Worm (Caenorhabditis elegans) whole organism, midembryonic: ENCODE data around the gene srab-21.
"Not testable (repeated sequence)": the region's sequence is repeated elsewhere in the genome, so short reads cannot be mapped to it uniquely, and the experiment has no call there.

Experiments
- T22C8.4 ChIP-seq: fragments of 200-800 bp; sonication (Bioruptor generic); IDR thresholded peaks from 2 replicates; pipeline ENCODE4 v1.3.6; 2022; ENCODE audit warnings: missing genetic modification characterization, missing compliant biosample characterization
- cog-1 ChIP-seq: sonication (generic microtip); optimal IDR thresholded peaks from 2 replicates; lab custom pipeline; 2016; ENCODE audit warnings: missing genetic modification characterization, missing compliant biosample characterization
- flt-1 ChIP-seq: fragments of 200-800 bp; sonication (Bioruptor generic); IDR thresholded peaks from 2 replicates; pipeline ENCODE4 v1.3.6; 2022; ENCODE audit warnings: missing genetic modification characterization, missing compliant biosample characterization
- klf-2 ChIP-seq: fragments of 200-800 bp; sonication (Bioruptor generic); conservative IDR thresholded peaks from 2 replicates; pipeline ENCODE4 v1.3.6; 2022; ENCODE audit warnings: missing genetic modification reagents, missing genetic modification characterization, missing compliant biosample characterization
- med-1 ChIP-seq: sonication (generic microtip); optimal IDR thresholded peaks from 2 replicates; lab custom pipeline; 2017; ENCODE audit warnings: missing genetic modification characterization, mild to moderate bottlenecking, missing compliant biosample characterization, antibody characterized with exemption, missing genetic modification reagents; ENCODE audit not compliant: insufficient read depth
- ref-1 ChIP-seq: fragments of 200-800 bp; sonication (Bioruptor generic); conservative IDR thresholded peaks from 2 replicates; pipeline ENCODE4 v1.3.6; 2022; ENCODE audit warnings: missing genetic modification reagents, missing genetic modification characterization, missing compliant biosample characterization
- tab-1 ChIP-seq: fragments of 200-800 bp; sonication (Bioruptor generic); IDR thresholded peaks from 2 replicates; pipeline ENCODE4 v1.3.6; 2022; ENCODE audit warnings: missing genetic modification characterization, missing compliant biosample characterization
- ztf-23 ChIP-seq: fragments of 200-800 bp; sonication (Bioruptor generic); IDR thresholded peaks from 2 replicates; pipeline ENCODE4 v1.3.6; 2022; ENCODE audit warnings: missing genetic modification reagents, missing genetic modification characterization, missing compliant biosample characterization
- ztf-29 ChIP-seq: fragments of 200-800 bp; sonication (Bioruptor generic); IDR thresholded peaks from 2 replicates; pipeline ENCODE4 v1.3.6; 2022; ENCODE audit warnings: missing genetic modification reagents, missing genetic modification characterization, missing compliant biosample characterization

The srab-21 gene

ce11 chrV:3410098-3410570 is 14.1 kb downstream of the srab-21 start, which contains the start of gene arrd-22:
Gene arrd-22 (plus strand): TSS chrV:3410520.
- TF ChIP-seq med-1 (GFP tag; lab: Kevin White, UChicago) = no peak

- no peak for TF ChIP-seq ref-1 (GFP tag; lab: Robert Waterston, UW)
- no peak for TF ChIP-seq tab-1 (GFP tag; lab: Robert Waterston, UW)
- no peak for TF ChIP-seq med-1 (GFP tag; lab: Kevin White, UChicago)
- TF ChIP-seq cog-1 (tag; lab: Kevin White, UChicago) = no peak
- TF ChIP-seq ztf-29 (GFP tag; lab: Robert Waterston, UW) = no peak
- TF ChIP-seq ztf-23 = no peak
- no peak for TF ChIP-seq flt-1 (GFP tag; lab: Robert Waterston, UW)
- TF ChIP-seq T22C8.4 (GFP tag; lab: Robert Waterston, UW) = no peak
- TF ChIP-seq klf-2 (GFP tag; lab: Robert Waterston, UW) = no peak
Observed at ce11 chrV:3409498-3409897, 14.7 kb downstream of the srab-21 start.

- TF ChIP-seq flt-1 (GFP tag; lab: Robert Waterston, UW) = no peak
- no peak for TF ChIP-seq med-1 (GFP tag; lab: Kevin White, UChicago)
- TF ChIP-seq ref-1 (GFP tag; lab: Robert Waterston, UW) = no peak
- no peak for TF ChIP-seq cog-1 (tag; lab: Kevin White, UChicago)
- no peak for TF ChIP-seq ztf-29 (GFP tag; lab: Robert Waterston, UW)
Observed at ce11 chrV:3408602-3409001, 15.6 kb downstream of the srab-21 start, which contains the start of gene T20D4.7. Gene T20D4.7 (plus strand): TSS chrV:3408902.

ce11 chrV:3399952-3400351 is 24.3 kb downstream of the srab-21 start, which contains the start of gene T20D4.10:
Gene T20D4.10 (plus strand): TSS chrV:3400252.
- TF ChIP-seq T22C8.4, ztf-29, klf-2 (GFP tag; lab: Robert Waterston, UW): not testable (repeated sequence)

ce11 chrV:3398314-3398713 is 25.9 kb downstream of the srab-21 start, which contains the start of gene T20D4.11:
Gene T20D4.11 (plus strand): TSS chrV:3398690.
- TF ChIP-seq cog-1 (tag; lab: Kevin White, UChicago) (no peak), flt-1 (GFP tag; lab: Robert Waterston, UW) (no peak), med-1 (GFP tag; lab: Kevin White, UChicago) (no peak), tab-1 (GFP tag; lab: Robert Waterston, UW) (no peak), ztf-29 (GFP tag; lab: Robert Waterston, UW) (no peak), T22C8.4 (GFP tag; lab: Robert Waterston, UW) (no peak), ztf-23 (no peak), ref-1 (GFP tag; lab: Robert Waterston, UW) (no peak), klf-2 (GFP tag; lab: Robert Waterston, UW) (no peak)

ce11 chrV:3396765-3397164 is 27.5 kb downstream of the srab-21 start, which contains the start of gene T20D4.12:
Gene T20D4.12 (plus strand): TSS chrV:3397065.
- TF ChIP-seq cog-1 (tag; lab: Kevin White, UChicago); flt-1 (GFP tag; lab: Robert Waterston, UW); T22C8.4 (GFP tag; lab: Robert Waterston, UW): not testable (repeated sequence)

- TF ChIP-seq ref-1 (GFP tag; lab: Robert Waterston, UW) (no peak), flt-1 (GFP tag; lab: Robert Waterston, UW) (no peak), T22C8.4 (GFP tag; lab: Robert Waterston, UW) (no peak), ztf-29 (GFP tag; lab: Robert Waterston, UW) (no peak), tab-1 (GFP tag; lab: Robert Waterston, UW) (no peak), cog-1 (tag; lab: Kevin White, UChicago) (no peak), klf-2 (GFP tag; lab: Robert Waterston, UW) (no peak), ztf-23 (no peak), med-1 (GFP tag; lab: Kevin White, UChicago) (no peak)
Observed at ce11 chrV:3394694-3395240, 29.5 kb downstream of the srab-21 start, which contains the start of gene T20D4.15. Gene T20D4.15 (minus strand): TSS chrV:3394744.

ce11 chrV:3394065-3394464 is 30.2 kb downstream of the srab-21 start:
- TF ChIP-seq ztf-29 (GFP tag; lab: Robert Waterston, UW) (no peak), ref-1 (GFP tag; lab: Robert Waterston, UW) (no peak), cog-1 (tag; lab: Kevin White, UChicago) (no peak), T22C8.4 (GFP tag; lab: Robert Waterston, UW) (no peak), flt-1 (GFP tag; lab: Robert Waterston, UW) (no peak), klf-2 (GFP tag; lab: Robert Waterston, UW) (no peak), med-1 (GFP tag; lab: Kevin White, UChicago) (no peak), ztf-23 (no peak), tab-1 (GFP tag; lab: Robert Waterston, UW) (no peak)

- TF ChIP-seq ztf-29 (GFP tag; lab: Robert Waterston, UW) = no peak
- TF ChIP-seq tab-1 (GFP tag; lab: Robert Waterston, UW) = no peak
Observed at ce11 chrV:3391005-3391404, 33.2 kb downstream of the srab-21 start.

ce11 chrV:3388299-3388698 is 35.9 kb downstream of the srab-21 start:
- no peak for TF ChIP-seq klf-2 (GFP tag; lab: Robert Waterston, UW)
- TF ChIP-seq flt-1 (GFP tag; lab: Robert Waterston, UW) = no peak
- TF ChIP-seq ztf-23 = no peak
- no peak for TF ChIP-seq ref-1 (GFP tag; lab: Robert Waterston, UW)
- TF ChIP-seq ztf-29 (GFP tag; lab: Robert Waterston, UW) = no peak
- no peak for TF ChIP-seq tab-1 (GFP tag; lab: Robert Waterston, UW)
- no peak for TF ChIP-seq T22C8.4 (GFP tag; lab: Robert Waterston, UW)
- no peak for TF ChIP-seq med-1 (GFP tag; lab: Kevin White, UChicago)
- TF ChIP-seq cog-1 (tag; lab: Kevin White, UChicago) = no peak
